Worm (Caenorhabditis elegans) whole organism, mixed stage, embryonic: Measurements from ENCODE around the gene vps-33.1.
A peak's percentile ranks its signal among the peaks of the same experiment; 100 is the strongest.

ENCODE experiments used
- M03D4.4 ChIP-seq: sonication (generic microtip); optimal IDR thresholded peaks from 2 replicates; lab custom pipeline; 2017; ENCODE audit warnings: mild to moderate bottlenecking, missing genetic modification characterization, missing compliant biosample characterization
- bed-3 ChIP-seq: fragments of 200-800 bp; sonication (Bioruptor generic); optimal IDR thresholded peaks from 3 replicates; lab custom pipeline; 2018; ENCODE audit warnings: mild to moderate bottlenecking, missing genetic modification characterization, moderate library complexity, missing compliant biosample characterization
- blmp-1 ChIP-seq: fragments of 150-350 bp; optimal IDR thresholded peaks from 2 replicates; lab custom pipeline; 2014; ENCODE audit warnings: missing biosample characterization, missing genetic modification characterization
- ceh-39 ChIP-seq: fragments of 150-350 bp; optimal IDR thresholded peaks from 2 replicates; lab custom pipeline; 2014; ENCODE audit warnings: missing biosample characterization, missing genetic modification characterization
- ceh-43 ChIP-seq: fragments of 200-800 bp; sonication (Bioruptor generic); optimal IDR thresholded peaks from 2 replicates; lab custom pipeline; 2018; ENCODE audit warnings: mild to moderate bottlenecking, missing genetic modification characterization, moderate library complexity, missing compliant biosample characterization
- ceh-83 ChIP-seq: fragments of 200-800 bp; sonication (Bioruptor generic); optimal IDR thresholded peaks from 2 replicates; lab custom pipeline; 2018; ENCODE audit warnings: mild to moderate bottlenecking, missing genetic modification characterization, missing compliant biosample characterization
- ces-1 ChIP-seq: fragments of 150-350 bp; optimal IDR thresholded peaks from 2 replicates; lab custom pipeline; 2014; ENCODE audit warnings: missing biosample characterization, missing genetic modification reagents, missing genetic modification characterization
- cnd-1 ChIP-seq: fragments of 200-800 bp; sonication (Bioruptor generic); optimal IDR thresholded peaks from 2 replicates; lab custom pipeline; 2018; ENCODE audit warnings: mild to moderate bottlenecking, missing genetic modification characterization, missing compliant biosample characterization
- drap-1 ChIP-seq: fragments of 200-800 bp; sonication (Bioruptor generic); optimal IDR thresholded peaks from 3 replicates; lab custom pipeline; 2018; ENCODE audit warnings: mild to moderate bottlenecking, missing genetic modification characterization, missing compliant biosample characterization
- elt-1 ChIP-seq: sonication (generic microtip); optimal IDR thresholded peaks from 2 replicates; lab custom pipeline; 2017; ENCODE audit warnings: missing genetic modification characterization, mild to moderate bottlenecking, missing compliant biosample characterization, antibody characterized with exemption, moderate library complexity, borderline replicate concordance; ENCODE audit not compliant: insufficient read depth
- elt-3 ChIP-seq: fragments of 150-350 bp; optimal IDR thresholded peaks from 2 replicates; lab custom pipeline; 2014; ENCODE audit warnings: missing biosample characterization, missing genetic modification characterization
- flh-1 ChIP-seq: fragments of 200-800 bp; sonication (Bioruptor generic); optimal IDR thresholded peaks from 2 replicates; lab custom pipeline; 2018; ENCODE audit warnings: mild to moderate bottlenecking, missing genetic modification characterization, moderate library complexity, missing compliant biosample characterization
- ham-2 ChIP-seq: fragments of 200-800 bp; sonication (Bioruptor generic); optimal IDR thresholded peaks from 2 replicates; lab custom pipeline; 2018; ENCODE audit warnings: mild to moderate bottlenecking, missing genetic modification characterization, missing compliant biosample characterization
- hlh-1 ChIP-seq: fragments of 150-350 bp; optimal IDR thresholded peaks from 2 replicates; lab custom pipeline; 2014; ENCODE audit warnings: missing biosample characterization, missing genetic modification reagents, missing genetic modification characterization
- lin-13 ChIP-seq: fragments of 150-350 bp; optimal IDR thresholded peaks from 2 replicates; lab custom pipeline; 2014; ENCODE audit warnings: missing biosample characterization, missing genetic modification characterization
- lin-32 ChIP-seq: fragments of 200-800 bp; sonication (Bioruptor generic); optimal IDR thresholded peaks from 2 replicates; lab custom pipeline; 2018; ENCODE audit warnings: mild to moderate bottlenecking, missing genetic modification characterization, missing compliant biosample characterization
- lsy-2 ChIP-seq: fragments of 150-350 bp; optimal IDR thresholded peaks from 2 replicates; lab custom pipeline; 2014; ENCODE audit warnings: missing biosample characterization, missing genetic modification characterization
- mab-5 ChIP-seq: fragments of 150-350 bp; optimal IDR thresholded peaks from 2 replicates; lab custom pipeline; 2014; ENCODE audit warnings: missing biosample characterization, missing genetic modification characterization
- mep-1 ChIP-seq: fragments of 150-350 bp; optimal IDR thresholded peaks from 2 replicates; lab custom pipeline; 2017; ENCODE audit warnings: missing biosample characterization, missing genetic modification reagents, missing genetic modification characterization, inconsistent platforms
- mls-2 ChIP-seq: sonication (generic microtip); optimal IDR thresholded peaks from 2 replicates; lab custom pipeline; 2016; ENCODE audit warnings: mild to moderate bottlenecking, missing genetic modification characterization, moderate library complexity, missing compliant biosample characterization
- nhr-12 ChIP-seq: fragments of 150-350 bp; optimal IDR thresholded peaks from 2 replicates; lab custom pipeline; 2014; ENCODE audit warnings: missing biosample characterization, missing genetic modification characterization
- nhr-2 ChIP-seq: fragments of 150-350 bp; optimal IDR thresholded peaks from 2 replicates; lab custom pipeline; 2014; ENCODE audit warnings: missing biosample characterization, missing genetic modification characterization
- nhr-237 ChIP-seq: fragments of 150-350 bp; optimal IDR thresholded peaks from 2 replicates; lab custom pipeline; 2014; ENCODE audit warnings: missing biosample characterization, missing genetic modification characterization
- nhr-28 ChIP-seq: fragments of 150-350 bp; optimal IDR thresholded peaks from 2 replicates; lab custom pipeline; 2014; ENCODE audit warnings: missing biosample characterization, missing genetic modification characterization
- nhr-76 ChIP-seq: sonication (generic microtip); optimal IDR thresholded peaks from 2 replicates; lab custom pipeline; 2017; ENCODE audit warnings: missing biosample characterization, missing genetic modification characterization
- pha-4 ChIP-seq: fragments of 150-350 bp; optimal IDR thresholded peaks from 2 replicates; lab custom pipeline; 2018; ENCODE audit warnings: missing biosample characterization, missing genetic modification reagents, missing genetic modification characterization
- sem-2 ChIP-seq: fragments of 200-800 bp; sonication (Bioruptor generic); optimal IDR thresholded peaks from 2 replicates; lab custom pipeline; 2018; ENCODE audit warnings: mild to moderate bottlenecking, missing genetic modification characterization, missing compliant biosample characterization
- snpc-4 ChIP-seq: fragments of 150-350 bp; optimal IDR thresholded peaks from 2 replicates; lab custom pipeline; 2014; ENCODE audit warnings: missing biosample characterization, missing genetic modification characterization
- sptf-1 ChIP-seq: sonication (generic microtip); optimal IDR thresholded peaks from 2 replicates; lab custom pipeline; 2017; ENCODE audit warnings: mild to moderate bottlenecking, missing genetic modification characterization, moderate library complexity, missing compliant biosample characterization
- tbx-8 ChIP-seq: fragments of 200-800 bp; sonication (Bioruptor generic); optimal IDR thresholded peaks from 2 replicates; lab custom pipeline; 2018; ENCODE audit warnings: mild to moderate bottlenecking, missing genetic modification characterization, moderate library complexity, missing compliant biosample characterization
- unc-120 ChIP-seq: sonication (generic microtip); optimal IDR thresholded peaks from 2 replicates; lab custom pipeline; 2017; ENCODE audit warnings: missing genetic modification characterization, missing compliant biosample characterization; ENCODE audit not compliant: poor library complexity, severe bottlenecking
- unc-39 ChIP-seq: fragments of 150-350 bp; optimal IDR thresholded peaks from 2 replicates; lab custom pipeline; 2014; ENCODE audit warnings: missing biosample characterization, missing genetic modification characterization
- unc-62 ChIP-seq: fragments of 150-350 bp; optimal IDR thresholded peaks from 2 replicates; lab custom pipeline; 2014; ENCODE audit warnings: missing biosample characterization, missing genetic modification reagents, missing genetic modification characterization
- zip-8 ChIP-seq: fragments of 150-350 bp; optimal IDR thresholded peaks from 2 replicates; lab custom pipeline; 2014; ENCODE audit warnings: missing biosample characterization, missing genetic modification characterization
- ztf-11 ChIP-seq: fragments of 150-350 bp; optimal IDR thresholded peaks from 2 replicates; lab custom pipeline; 2014; ENCODE audit warnings: missing biosample characterization, missing genetic modification characterization

vps-33.1 gene

ce11 chrIII:8700289-8700957 lies at the start of gene vps-33.1, which contains the start of gene sdz-1:
Gene vps-33.1 (plus strand): TSS chrIII:8700927.
Gene sdz-1 (minus strand): TSS chrIII:8700339.
- peak; percentile 29 for TF ChIP-seq lsy-2
- TF ChIP-seq unc-39 (tag; lab: Kevin White, UChicago), result no peak
- no peak for TF ChIP-seq pha-4 (tag; lab: Kevin White, UChicago)
- no peak for TF ChIP-seq nhr-76
- TF ChIP-seq unc-120 (tag; lab: Kevin White, UChicago), result peak; percentile 67
- no peak for TF ChIP-seq tbx-8 (GFP tag; lab: Kevin White, UChicago)
- TF ChIP-seq nhr-12 (tag; lab: Kevin White, UChicago), result no peak
- TF ChIP-seq mab-5, result no peak
- TF ChIP-seq nhr-237 (tag; lab: Kevin White, UChicago), result peak; percentile 16
- TF ChIP-seq ces-1 (GFP tag; lab: Kevin White, UChicago), result no peak

- TF ChIP-seq pha-4 (tag; lab: Kevin White, UChicago) (no peak), unc-39 (tag; lab: Kevin White, UChicago) (no peak), nhr-76 (no peak), sptf-1 (tag; lab: Kevin White, UChicago) (no peak), ztf-11 (tag; lab: Kevin White, UChicago) (no peak), lin-13 (tag; lab: Kevin White, UChicago) (no peak), nhr-237 (tag; lab: Kevin White, UChicago) (no peak), unc-62 (GFP tag; lab: Kevin White, UChicago) (no peak)
These were observed 48.5 kb upstream of the vps-33.1 start for ce11 chrIII:8652112-8652694.

DNA sequence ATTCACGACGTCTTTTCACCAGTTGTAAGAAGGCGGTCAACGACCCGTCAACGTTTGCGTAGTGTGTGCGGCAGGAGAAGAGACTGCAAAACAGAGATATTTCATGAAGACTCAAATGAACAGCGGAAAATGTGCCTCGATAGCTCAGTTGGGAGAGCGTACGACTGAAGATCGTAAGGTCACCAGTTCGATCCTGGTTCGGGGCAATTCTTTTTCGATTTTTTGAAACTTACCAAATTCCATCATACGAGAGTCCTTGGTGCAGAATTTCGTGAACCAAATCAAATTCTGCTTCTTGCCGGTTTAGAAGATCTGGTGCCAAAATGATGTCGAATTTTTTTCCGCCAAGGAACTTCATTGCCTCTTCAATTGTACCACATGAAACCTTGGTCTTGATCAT lies 47.8 kb upstream of the vps-33.1 start:
- TF ChIP-seq nhr-12 (tag; lab: Kevin White, UChicago) (no peak), bed-3 (GFP tag; lab: Kevin White, UChicago) (peak; percentile 5), ceh-43 (GFP tag; lab: Kevin White, UChicago) (peak; percentile 25), mab-5 (no peak), lsy-2 (no peak), hlh-1 (tag; lab: Kevin White, UChicago) (no peak), snpc-4 (tag; lab: Kevin White, UChicago) (no peak), pha-4 (tag; lab: Kevin White, UChicago) (no peak), zip-8 (tag; lab: Kevin White, UChicago) (no peak), elt-1 (tag; lab: Kevin White, UChicago) (no peak), sptf-1 (tag; lab: Kevin White, UChicago) (peak; percentile 64), unc-39 (tag; lab: Kevin White, UChicago) (no peak), nhr-28 (tag; lab: Kevin White, UChicago) (no peak), nhr-237 (tag; lab: Kevin White, UChicago) (no peak), unc-120 (tag; lab: Kevin White, UChicago) (peak; percentile 48), cnd-1 (tag; lab: Kevin White, UChicago) (peak; percentile 32), sem-2 (peak; percentile 44), unc-62 (GFP tag; lab: Kevin White, UChicago) (peak; percentile 21), ceh-83 (GFP tag; lab: Kevin White, UChicago) (peak; percentile 66), tbx-8 (GFP tag; lab: Kevin White, UChicago) (no peak), drap-1 (peak; percentile 57), ztf-11 (tag; lab: Kevin White, UChicago) (peak; percentile 6), mep-1 (tag; lab: Kevin White, UChicago) (no peak), nhr-2 (tag; lab: Kevin White, UChicago) (no peak), nhr-76 (no peak), lin-32 (GFP tag; lab: Kevin White, UChicago) (peak; percentile 42), lin-13 (tag; lab: Kevin White, UChicago) (no peak), mls-2 (tag; lab: Kevin White, UChicago) (peak; percentile 66), ces-1 (GFP tag; lab: Kevin White, UChicago) (no peak), M03D4.4 (peak; percentile 57), flh-1 (GFP tag; lab: Kevin White, UChicago) (no peak), ham-2 (GFP tag; lab: Kevin White, UChicago) (no peak), elt-3 (tag; lab: Kevin White, UChicago) (no peak), ceh-39 (tag; lab: Kevin White, UChicago) (no peak), blmp-1 (tag; lab: Kevin White, UChicago) (no peak)
